Fruit fly (Drosophila melanogaster) whole organism, pupa: ENCODE results near the gene CG31055.

ENCODE experiments used
- CG32121 ChIP-seq: fragments of 200-800 bp; sonication (Bioruptor generic); IDR thresholded peaks from 2 replicates; pipeline ENCODE4 v1.3.6; 2022; ENCODE audit warnings: missing biosample characterization, missing genetic modification characterization
- EcR ChIP-seq: fragments of 200-800 bp; sonication (Bioruptor generic); optimal IDR thresholded peaks from 3 replicates; lab custom pipeline; 2019; ENCODE audit warnings: missing biosample characterization, missing genetic modification characterization, mild to moderate bottlenecking, moderate library complexity, missing genetic modification reagents
- Pif1A ChIP-seq: fragments of 200-800 bp; sonication (Bioruptor generic); optimal IDR thresholded peaks from 3 replicates; lab custom pipeline; 2016; ENCODE audit warnings: missing biosample characterization, missing genetic modification characterization

DNA sequence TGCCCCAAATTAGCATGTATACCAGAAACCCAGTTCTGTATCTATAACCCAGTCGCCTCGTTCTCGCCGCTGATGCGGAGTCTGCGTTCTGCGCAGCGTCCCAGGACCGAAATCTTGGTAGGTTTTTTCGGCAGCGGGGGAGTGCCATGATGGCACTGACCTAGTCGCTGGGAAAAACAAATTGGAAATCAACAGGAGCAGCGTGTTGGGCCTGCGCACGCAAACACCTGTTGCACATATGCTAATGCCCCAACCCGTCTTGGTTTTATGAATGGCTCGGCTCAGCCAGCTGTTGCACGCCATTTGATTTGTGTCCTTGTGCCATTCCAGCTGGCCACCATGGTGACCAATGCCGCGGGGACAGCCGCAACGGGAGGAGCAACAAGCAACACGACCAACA is 25.1 kb downstream of the CG31055 start:
- no peak for TF ChIP-seq EcR
- no peak for TF ChIP-seq CG32121
- no peak for TF ChIP-seq Pif1A (GFP tag; lab: Kevin White, UChicago)
